Fruit fly (Drosophila melanogaster) whole organism, embryonic: ENCODE results near the gene CG6766.

Experiments used
- Adf1 ChIP-seq: fragments of 200-800 bp; sonication (Bioruptor generic); IDR thresholded peaks from 2 replicates; pipeline ENCODE4 v1.3.6; 2022; ENCODE audit warnings: missing biosample characterization, missing genetic modification characterization
- Aef1 ChIP-seq: fragments of 200-800 bp; sonication (Bioruptor generic); IDR thresholded peaks from 3 replicates; pipeline ENCODE4 v1.3.6; 2022; ENCODE audit warnings: missing biosample characterization, missing genetic modification characterization
- Antp ChIP-seq: fragments of 200-800 bp; sonication (Bioruptor generic); optimal IDR thresholded peaks from 3 replicates; lab custom pipeline; 2016; ENCODE audit warnings: missing biosample characterization, missing genetic modification characterization
- Asciz ChIP-seq: fragments of 200-800 bp; sonication (Bioruptor generic); optimal IDR thresholded peaks from 2 replicates; lab custom pipeline; 2017; ENCODE audit warnings: missing biosample characterization, mild to moderate bottlenecking, missing genetic modification characterization, missing genetic modification reagents
- Atf6 ChIP-seq: fragments of 200-800 bp; sonication (Bioruptor generic); IDR thresholded peaks from 2 replicates; pipeline ENCODE4 v1.3.6; 2022; ENCODE audit warnings: missing biosample characterization, missing genetic modification characterization
- BEAF-32 ChIP-seq: fragments of 200-800 bp; sonication (Bioruptor generic); optimal IDR thresholded peaks from 3 replicates; lab custom pipeline; 2017; ENCODE audit warnings: missing biosample characterization, missing genetic modification characterization, mild to moderate bottlenecking, moderate library complexity, missing genetic modification reagents
- CG1024 ChIP-seq: fragments of 200-800 bp; sonication (Bioruptor generic); IDR thresholded peaks from 2 replicates; pipeline ENCODE4 v1.3.6; 2022; ENCODE audit warnings: missing biosample characterization, missing genetic modification characterization
- CG1233 ChIP-seq: fragments of 200-800 bp; sonication (Bioruptor generic); optimal IDR thresholded peaks from 4 replicates; lab custom pipeline; 2018; ENCODE audit warnings: missing biosample characterization, mild to moderate bottlenecking, missing genetic modification characterization
- CG14667 ChIP-seq: fragments of 200-800 bp; sonication (Bioruptor generic); IDR thresholded peaks from 2 replicates; pipeline ENCODE4 v1.3.6; 2022; ENCODE audit warnings: missing biosample characterization, missing genetic modification characterization
- CG15011 ChIP-seq: fragments of 200-800 bp; sonication (Bioruptor generic); optimal IDR thresholded peaks from 3 replicates; lab custom pipeline; 2018; ENCODE audit warnings: missing biosample characterization, mild to moderate bottlenecking, missing genetic modification characterization
- CG15514 ChIP-seq: fragments of 200-800 bp; sonication (Bioruptor generic); optimal IDR thresholded peaks from 3 replicates; lab custom pipeline; 2017; ENCODE audit warnings: missing biosample characterization, missing genetic modification characterization, mild to moderate bottlenecking, moderate library complexity, missing genetic modification reagents
- CG17612 ChIP-seq: fragments of 200-800 bp; sonication (Bioruptor generic); IDR thresholded peaks from 2 replicates; pipeline ENCODE4 v1.3.6; 2022; ENCODE audit warnings: missing biosample characterization, missing genetic modification characterization
- CG18262 ChIP-seq: fragments of 200-800 bp; optimal IDR thresholded peaks from 3 replicates; lab custom pipeline; 2019; ENCODE audit warnings: missing biosample characterization, mild to moderate bottlenecking, missing genetic modification characterization, moderate library complexity
- CG18764 ChIP-seq: fragments of 200-800 bp; sonication (Bioruptor generic); optimal IDR thresholded peaks from 3 replicates; lab custom pipeline; 2016; ENCODE audit warnings: missing biosample characterization, missing genetic modification characterization
- CG2116 ChIP-seq: fragments of 200-800 bp; sonication (Bioruptor generic); optimal IDR thresholded peaks from 3 replicates; lab custom pipeline; 2018; ENCODE audit warnings: missing biosample characterization, mild to moderate bottlenecking, missing genetic modification characterization
- CG2712 ChIP-seq: fragments of 200-800 bp; optimal IDR thresholded peaks from 3 replicates; lab custom pipeline; 2019; ENCODE audit warnings: missing biosample characterization, mild to moderate bottlenecking, missing genetic modification characterization, moderate library complexity
- CG34376 ChIP-seq: fragments of 200-800 bp; sonication (Bioruptor generic); optimal IDR thresholded peaks from 2 replicates; lab custom pipeline; 2018; ENCODE audit warnings: missing biosample characterization, mild to moderate bottlenecking, missing genetic modification characterization
- CG3995 ChIP-seq: fragments of 200-800 bp; sonication (Bioruptor generic); optimal IDR thresholded peaks from 3 replicates; lab custom pipeline; 2016; ENCODE audit warnings: missing biosample characterization, missing genetic modification characterization
- CG4617 ChIP-seq: fragments of 200-800 bp; sonication (Bioruptor generic); optimal IDR thresholded peaks from 3 replicates; lab custom pipeline; 2016; ENCODE audit warnings: missing biosample characterization, missing genetic modification characterization, borderline replicate concordance
- CG6765 ChIP-seq: fragments of 200-800 bp; sonication (Bioruptor generic); optimal IDR thresholded peaks from 3 replicates; lab custom pipeline; 2017; ENCODE audit warnings: missing biosample characterization, mild to moderate bottlenecking, missing genetic modification characterization
- D19A ChIP-seq: fragments of 200-800 bp; optimal IDR thresholded peaks from 3 replicates; lab custom pipeline; 2019; ENCODE audit warnings: missing biosample characterization, mild to moderate bottlenecking, missing genetic modification characterization, moderate library complexity
- Dll ChIP-seq: fragments of 200-800 bp; sonication (Bioruptor generic); IDR thresholded peaks from 4 replicates; pipeline ENCODE4 v1.3.6; 2022; ENCODE audit warnings: missing biosample characterization, missing genetic modification characterization; ENCODE audit not compliant: partially characterized antibody
- Dp ChIP-seq: fragments of 200-800 bp; sonication (Bioruptor generic); optimal IDR thresholded peaks from 2 replicates; lab custom pipeline; 2018; ENCODE audit warnings: missing biosample characterization, mild to moderate bottlenecking, missing genetic modification characterization, moderate library complexity
- Drgx ChIP-seq: fragments of 200-800 bp; sonication (Bioruptor generic); IDR thresholded peaks from 2 replicates; pipeline ENCODE4 v1.3.6; 2022; ENCODE audit warnings: missing biosample characterization, missing genetic modification characterization
- E2f2 ChIP-seq: fragments of 200-800 bp; sonication (Bioruptor generic); IDR thresholded peaks from 2 replicates; pipeline ENCODE4 v1.3.6; 2022; ENCODE audit warnings: missing biosample characterization, missing genetic modification characterization
- Ets97D ChIP-seq: fragments of 200-800 bp; sonication (Bioruptor generic); optimal IDR thresholded peaks from 3 replicates; lab custom pipeline; 2016; ENCODE audit warnings: missing biosample characterization, missing genetic modification characterization
- Jarid2 ChIP-seq: fragments of 200-800 bp; sonication (Bioruptor generic); optimal IDR thresholded peaks from 3 replicates; lab custom pipeline; 2017; ENCODE audit warnings: mild to moderate bottlenecking, missing biosample characterization, missing genetic modification reagents, missing genetic modification characterization
- Side ChIP-seq: fragments of 200-800 bp; sonication (Bioruptor generic); optimal IDR thresholded peaks from 2 replicates; lab custom pipeline; 2016; ENCODE audit warnings: missing biosample characterization, missing genetic modification characterization
- Sin3A ChIP-seq: fragments of >200 bp; optimal IDR thresholded peaks from 2 replicates; lab custom pipeline; 2018
- TFAM ChIP-seq: fragments of 200-800 bp; sonication (Bioruptor generic); optimal IDR thresholded peaks from 2 replicates; lab custom pipeline; 2017; ENCODE audit warnings: missing biosample characterization, missing genetic modification characterization, inconsistent platforms
- YL-1 ChIP-seq: fragments of 200-800 bp; sonication (Bioruptor generic); optimal IDR thresholded peaks from 3 replicates; lab custom pipeline; 2017; ENCODE audit warnings: missing biosample characterization, mild to moderate bottlenecking, missing genetic modification characterization
- bbx ChIP-seq: fragments of 200-800 bp; sonication (Bioruptor generic); IDR thresholded peaks from 2 replicates; pipeline ENCODE4 v1.3.6; 2022; ENCODE audit warnings: missing biosample characterization, missing genetic modification characterization; ENCODE audit not compliant: partially characterized antibody
- ci ChIP-seq: fragments of 200-800 bp; sonication (Bioruptor generic); IDR thresholded peaks from 3 replicates; pipeline ENCODE4 v1.3.6; 2022; ENCODE audit warnings: missing biosample characterization, missing genetic modification characterization
- corto ChIP-seq: fragments of 200-800 bp; sonication (Bioruptor generic); optimal IDR thresholded peaks from 2 replicates; lab custom pipeline; 2016; ENCODE audit warnings: missing biosample characterization, mild to moderate bottlenecking, missing genetic modification characterization, moderate library complexity
- crp ChIP-seq, 2 experiments: fragments of 200-800 bp; sonication (Bioruptor generic); optimal IDR thresholded peaks; 2 replicates in 1 of 2; 3 replicates in 1 of 2; lab custom pipeline; 2017; ENCODE audit warnings: missing biosample characterization in 2 of 2, missing genetic modification characterization in 2 of 2, mild to moderate bottlenecking in 1 of 2, moderate library complexity in 1 of 2
- cwo ChIP-seq: fragments of 200-800 bp; sonication (Bioruptor generic); optimal IDR thresholded peaks from 3 replicates; lab custom pipeline; 2017; ENCODE audit warnings: missing biosample characterization, missing genetic modification characterization, mild to moderate bottlenecking, moderate library complexity, missing genetic modification reagents
- emc ChIP-seq: fragments of 200-800 bp; sonication (Bioruptor generic); optimal IDR thresholded peaks from 2 replicates; lab custom pipeline; 2016; ENCODE audit warnings: missing biosample characterization, missing genetic modification characterization
- fd64A ChIP-seq: fragments of 200-800 bp; sonication (Bioruptor generic); optimal IDR thresholded peaks from 3 replicates; lab custom pipeline; 2018; ENCODE audit warnings: missing biosample characterization, mild to moderate bottlenecking, missing genetic modification characterization
- gce ChIP-seq: fragments of 200-800 bp; sonication (Bioruptor generic); IDR thresholded peaks from 3 replicates; pipeline ENCODE4 v1.3.6; 2022; ENCODE audit warnings: missing biosample characterization, missing genetic modification characterization
- gfzf ChIP-seq: fragments of 200-800 bp; sonication (Bioruptor generic); optimal IDR thresholded peaks from 2 replicates; lab custom pipeline; 2016; ENCODE audit warnings: missing biosample characterization, mild to moderate bottlenecking, missing genetic modification characterization, moderate library complexity
- kni ChIP-seq: fragments of 200-800 bp; sonication (Bioruptor generic); optimal IDR thresholded peaks from 3 replicates; lab custom pipeline; 2017; ENCODE audit warnings: mild to moderate bottlenecking, missing biosample characterization, missing genetic modification reagents, missing genetic modification characterization
- lbe ChIP-seq: fragments of 200-800 bp; sonication (Bioruptor generic); optimal IDR thresholded peaks from 2 replicates; lab custom pipeline; 2016; ENCODE audit warnings: missing biosample characterization, mild to moderate bottlenecking, missing genetic modification characterization
- mam ChIP-seq: fragments of 200-800 bp; sonication (Bioruptor generic); optimal IDR thresholded peaks from 3 replicates; lab custom pipeline; 2016; ENCODE audit warnings: missing biosample characterization, missing genetic modification characterization
- nerfin-1 ChIP-seq: fragments of 200-800 bp; sonication (Bioruptor generic); optimal IDR thresholded peaks from 3 replicates; lab custom pipeline; 2019; ENCODE audit warnings: missing biosample characterization, mild to moderate bottlenecking, missing genetic modification characterization, moderate library complexity
- salm ChIP-seq: fragments of 200-800 bp; sonication (Bioruptor generic); optimal IDR thresholded peaks from 2 replicates; lab custom pipeline; 2018; ENCODE audit warnings: missing biosample characterization, mild to moderate bottlenecking, missing genetic modification characterization
- sima ChIP-seq: fragments of 200-800 bp; sonication (Bioruptor generic); optimal IDR thresholded peaks from 2 replicates; lab custom pipeline; 2016; ENCODE audit warnings: missing biosample characterization, missing genetic modification characterization
- tgo ChIP-seq: fragments of 200-800 bp; sonication (Bioruptor generic); IDR thresholded peaks from 3 replicates; pipeline ENCODE4 v1.3.6; 2022; ENCODE audit warnings: missing biosample characterization, missing genetic modification characterization
- tna ChIP-seq: fragments of 200-800 bp; sonication (Bioruptor generic); IDR thresholded peaks from 2 replicates; pipeline ENCODE4 v1.3.6; 2022; ENCODE audit warnings: missing biosample characterization, missing genetic modification characterization; ENCODE audit not compliant: partially characterized antibody
- trem ChIP-seq: fragments of 200-800 bp; optimal IDR thresholded peaks from 3 replicates; lab custom pipeline; 2019; ENCODE audit warnings: missing biosample characterization, mild to moderate bottlenecking, missing genetic modification characterization, moderate library complexity
- yki ChIP-seq: fragments of >200 bp; optimal IDR thresholded peaks from 3 replicates; lab custom pipeline; 2018

CG6766 gene

dm6 chr2L:12055837-12056388 is 15.4 kb upstream of the CG6766 start, which contains the start of the genes JhI-21, RpL7-like and CG34164 (continued):
- TF ChIP-seq cwo (GFP tag; lab: Kevin White, UChicago) (peak; percentile 71), lbe (GFP tag; lab: Kevin White, UChicago) (peak; percentile 69), ci (GFP tag; lab: Robert Waterston, UW) (no peak), trem (peak; percentile 69), CG18262 (tag; lab: Kevin White, UChicago) (peak; percentile 21), Adf1 (GFP tag; lab: Robert Waterston, UW) (no peak), mam (no peak), Sin3A (lab: Kevin White, UChicago) (peak; percentile 43), CG1233 (GFP tag; lab: Kevin White, UChicago) (no peak), TFAM (GFP tag; lab: Kevin White, UChicago) (no peak), corto (GFP tag; lab: Kevin White, UChicago) (no peak), salm (tag; lab: Kevin White, UChicago) (no peak), CG4617 (GFP tag; lab: Kevin White, UChicago) (peak; percentile 30), yki (peak; percentile 89), Ets97D (GFP tag; lab: Kevin White, UChicago) (peak; percentile 77), Jarid2 (GFP tag; lab: Kevin White, UChicago) (peak; percentile 77), CG2116 (GFP tag; lab: Kevin White, UChicago) (peak; percentile 93), Side (GFP tag; lab: Kevin White, UChicago) (peak; percentile 12), E2f2 (GFP tag; lab: Robert Waterston, UW) (peak; percentile 98), kni (GFP tag; lab: Kevin White, UChicago) (no peak), CG18764 (GFP tag; lab: Kevin White, UChicago) (no peak), CG1024 (GFP tag; lab: Robert Waterston, UW) (peak; percentile 35; the same call in 1 of the 2 replicates), CG34376 (GFP tag; lab: Kevin White, UChicago) (peak; percentile 30), Asciz (GFP tag; lab: Kevin White, UChicago) (no peak), Atf6 (GFP tag; lab: Robert Waterston, UW) (no peak), YL-1 (GFP tag; lab: Kevin White, UChicago) (peak; percentile 83), CG6765 (GFP tag; lab: Kevin White, UChicago) (peak; percentile 9), Dp (GFP tag; lab: Kevin White, UChicago) (peak; percentile 98), Drgx (GFP tag; lab: Robert Waterston, UW) (0 out of 2 replicates have a peak, but pooled peaks have one; percentile 18), emc (no peak), fd64A (GFP tag; lab: Kevin White, UChicago) (no peak), D19A (tag; lab: Kevin White, UChicago) (no peak), Aef1 (no peak), tna (GFP tag; lab: Robert Waterston, UW) (peak; percentile 17; the same call in 1 of the 2 replicates), CG15011 (GFP tag; lab: Kevin White, UChicago) (no peak), bbx (GFP tag; lab: Robert Waterston, UW) (peak; percentile 64), BEAF-32 (peak; percentile 71), gfzf (GFP tag; lab: Kevin White, UChicago) (peak; percentile 23), tgo (no peak), CG15514 (peak; percentile 41), Dll (GFP tag; lab: Robert Waterston, UW) (peak; percentile 76; the same call in 3 of the 4 replicates), sima (GFP tag; lab: Kevin White, UChicago) (no peak), Antp (GFP tag; lab: Kevin White, UChicago) (no peak), CG14667 (GFP tag; lab: Robert Waterston, UW) (no peak), gce (GFP tag; lab: Robert Waterston, UW) (0 out of 3 replicates have a peak, but pooled peaks have one; percentile 31), CG3995 (GFP tag; lab: Kevin White, UChicago) (no peak), nerfin-1 (tag; lab: Kevin White, UChicago) (peak; percentile 98), CG2712 (tag; lab: Kevin White, UChicago) (peak; percentile 14), CG17612 (no peak), crp (GFP tag; optimal IDR thresholded peaks at IDR 0.05; lab: Kevin White, UChicago) (peak in 1 of 2 experiments; percentile 79)
